Fruit fly (Drosophila melanogaster) S2 (cell line): Measurements from ENCODE around the gene lgs.

Experiments used
- CG8478 ChIP-seq: fragments of >200 bp; optimal IDR thresholded peaks from 2 replicates; lab custom pipeline; 2018
- CTCF ChIP-seq, 2 experiments: fragments of >200 bp; optimal IDR thresholded peaks; 2 replicates each; lab custom pipeline; 2018

- TF ChIP-seq CG8478 (lab: Kevin White, UChicago) (no peak), CTCF (optimal IDR thresholded peaks at IDR 0.05; lab: Kevin White, UChicago) (no peak)
Measured at dm6 chr4:411513-411912, 32.2 kb downstream of the lgs start.
